Worm (Caenorhabditis elegans) whole organism, mixed stage, embryonic: ENCODE results near the gene ZK829.1.
A peak's percentile ranks its signal among the peaks of the same experiment; 100 is the strongest.

Source experiments
- blmp-1 ChIP-seq: fragments of 150-350 bp; optimal IDR thresholded peaks from 2 replicates; lab custom pipeline; 2014; ENCODE audit warnings: missing biosample characterization, missing genetic modification characterization
- ces-1 ChIP-seq: fragments of 150-350 bp; optimal IDR thresholded peaks from 2 replicates; lab custom pipeline; 2014; ENCODE audit warnings: missing biosample characterization, missing genetic modification reagents, missing genetic modification characterization
- drap-1 ChIP-seq: fragments of 200-800 bp; sonication (Bioruptor generic); optimal IDR thresholded peaks from 3 replicates; lab custom pipeline; 2018; ENCODE audit warnings: mild to moderate bottlenecking, missing genetic modification characterization, missing compliant biosample characterization
- elt-1 ChIP-seq: sonication (generic microtip); optimal IDR thresholded peaks from 2 replicates; lab custom pipeline; 2017; ENCODE audit warnings: missing genetic modification characterization, mild to moderate bottlenecking, missing compliant biosample characterization, antibody characterized with exemption, moderate library complexity, borderline replicate concordance; ENCODE audit not compliant: insufficient read depth
- elt-3 ChIP-seq: fragments of 150-350 bp; optimal IDR thresholded peaks from 2 replicates; lab custom pipeline; 2014; ENCODE audit warnings: missing biosample characterization, missing genetic modification characterization
- lsy-2 ChIP-seq: fragments of 150-350 bp; optimal IDR thresholded peaks from 2 replicates; lab custom pipeline; 2014; ENCODE audit warnings: missing biosample characterization, missing genetic modification characterization
- nhr-12 ChIP-seq: fragments of 150-350 bp; optimal IDR thresholded peaks from 2 replicates; lab custom pipeline; 2014; ENCODE audit warnings: missing biosample characterization, missing genetic modification characterization
- nhr-28 ChIP-seq: fragments of 150-350 bp; optimal IDR thresholded peaks from 2 replicates; lab custom pipeline; 2014; ENCODE audit warnings: missing biosample characterization, missing genetic modification characterization
- nhr-76 ChIP-seq: sonication (generic microtip); optimal IDR thresholded peaks from 2 replicates; lab custom pipeline; 2017; ENCODE audit warnings: missing biosample characterization, missing genetic modification characterization
- snpc-4 ChIP-seq: fragments of 150-350 bp; optimal IDR thresholded peaks from 2 replicates; lab custom pipeline; 2014; ENCODE audit warnings: missing biosample characterization, missing genetic modification characterization
- unc-39 ChIP-seq: fragments of 150-350 bp; optimal IDR thresholded peaks from 2 replicates; lab custom pipeline; 2014; ENCODE audit warnings: missing biosample characterization, missing genetic modification characterization
- zip-8 ChIP-seq: fragments of 150-350 bp; optimal IDR thresholded peaks from 2 replicates; lab custom pipeline; 2014; ENCODE audit warnings: missing biosample characterization, missing genetic modification characterization

DNA sequence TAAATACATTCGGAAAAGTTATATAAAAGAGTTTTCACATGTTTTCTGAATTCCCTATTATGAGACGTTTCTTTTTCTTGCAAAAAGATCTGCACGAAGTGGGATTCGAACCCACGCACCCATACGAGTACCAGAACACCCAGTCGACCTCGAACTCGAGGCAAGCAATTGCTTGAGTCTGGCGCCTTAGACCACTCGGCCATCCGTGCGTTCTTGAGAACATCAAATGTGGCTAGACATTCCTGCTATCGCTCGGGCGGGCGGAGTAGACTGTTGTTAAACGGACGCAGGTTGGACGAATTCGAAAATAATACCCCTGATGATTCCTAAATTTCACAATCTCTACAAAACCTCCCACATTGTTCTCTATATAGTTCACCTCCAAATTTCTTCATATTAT, 13.8 kb downstream of the ZK829.1 start:
- TF ChIP-seq elt-1 (tag; lab: Kevin White, UChicago) = no peak
- TF ChIP-seq nhr-12 (tag; lab: Kevin White, UChicago) = no peak
- TF ChIP-seq nhr-28 (tag; lab: Kevin White, UChicago) = no peak
- no peak for TF ChIP-seq elt-3
- TF ChIP-seq zip-8 (tag; lab: Kevin White, UChicago) = no peak
- no peak for TF ChIP-seq unc-39
- peak; percentile 52 for TF ChIP-seq drap-1 (GFP tag; lab: Kevin White, UChicago)
- TF ChIP-seq ces-1 = no peak
- no peak for TF ChIP-seq lsy-2 (tag; lab: Kevin White, UChicago)
- no peak for TF ChIP-seq nhr-76 (tag; lab: Kevin White, UChicago)
- no peak for TF ChIP-seq blmp-1 (tag; lab: Kevin White, UChicago)
- TF ChIP-seq snpc-4 = no peak
